Fruit fly (Drosophila melanogaster): Measurements from ENCODE around the gene CG10570.

DNA sequence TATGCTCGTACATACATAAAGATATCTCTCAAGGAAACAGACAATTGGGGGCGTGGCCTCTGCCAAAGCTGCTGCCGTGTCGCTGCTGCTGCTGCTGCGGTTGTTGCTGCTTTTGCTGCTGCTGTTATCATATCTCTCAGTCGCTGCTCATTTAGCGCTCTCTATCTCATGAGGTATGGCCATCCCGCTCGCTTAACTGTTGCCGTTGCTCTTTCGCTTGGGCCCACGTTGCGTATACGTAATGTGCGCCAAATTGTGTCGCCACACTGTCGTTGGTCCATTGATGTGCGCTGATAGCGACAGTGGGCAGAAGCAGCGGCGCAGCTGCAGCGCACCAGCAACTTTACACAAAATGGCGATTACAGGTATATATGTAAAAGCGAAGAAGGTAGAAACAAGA lies 14.6 kb downstream of the CG10570 start:
- TF ChIP-seq CG17806 (tag; optimal IDR thresholded peaks at IDR 0.05) (no peak), CG8159 (tag; optimal IDR thresholded peaks at IDR 0.05) (no peak), CG8301 (tag; optimal IDR thresholded peaks at IDR 0.05) (no peak), rn (GFP tag; IDR thresholded peaks at IDR 0.05) (no peak), Pif1B (GFP tag; optimal IDR thresholded peaks at IDR 0.05) (no peak), CG13204 (GFP tag; optimal IDR thresholded peaks at IDR 0.05) (no peak), gl (tag; optimal IDR thresholded peaks at IDR 0.05) (no peak), CG32121 (GFP tag; IDR thresholded peaks at IDR 0.05) (no peak), Snoo (tag; optimal IDR thresholded peaks at IDR 0.05) (no peak), CG9948 (tag; optimal IDR thresholded peaks at IDR 0.05) (no peak), CG12605 (GFP tag; IDR thresholded peaks at IDR 0.05) (no peak), fd96Ca (GFP tag; IDR thresholded peaks at IDR 0.05) (no peak), EcR (GFP tag; optimal IDR thresholded peaks at IDR 0.05) (no peak), CG34367 (tag; optimal IDR thresholded peaks at IDR 0.05) (no peak)
